Worm (Caenorhabditis elegans) whole organism, midembryonic: Measurements from ENCODE around the gene srx-120.

Source experiments
- T22C8.4 ChIP-seq: fragments of 200-800 bp; sonication (Bioruptor generic); IDR thresholded peaks from 2 replicates; pipeline ENCODE4 v1.3.6; 2022; ENCODE audit warnings: missing genetic modification characterization, missing compliant biosample characterization
- cog-1 ChIP-seq: sonication (generic microtip); optimal IDR thresholded peaks from 2 replicates; lab custom pipeline; 2016; ENCODE audit warnings: missing genetic modification characterization, missing compliant biosample characterization
- flt-1 ChIP-seq: fragments of 200-800 bp; sonication (Bioruptor generic); IDR thresholded peaks from 2 replicates; pipeline ENCODE4 v1.3.6; 2022; ENCODE audit warnings: missing genetic modification characterization, missing compliant biosample characterization
- klf-2 ChIP-seq: fragments of 200-800 bp; sonication (Bioruptor generic); conservative IDR thresholded peaks from 2 replicates; pipeline ENCODE4 v1.3.6; 2022; ENCODE audit warnings: missing genetic modification reagents, missing genetic modification characterization, missing compliant biosample characterization
- med-1 ChIP-seq: sonication (generic microtip); optimal IDR thresholded peaks from 2 replicates; lab custom pipeline; 2017; ENCODE audit warnings: missing genetic modification characterization, mild to moderate bottlenecking, missing compliant biosample characterization, antibody characterized with exemption, missing genetic modification reagents; ENCODE audit not compliant: insufficient read depth
- ref-1 ChIP-seq: fragments of 200-800 bp; sonication (Bioruptor generic); conservative IDR thresholded peaks from 2 replicates; pipeline ENCODE4 v1.3.6; 2022; ENCODE audit warnings: missing genetic modification reagents, missing genetic modification characterization, missing compliant biosample characterization
- tab-1 ChIP-seq: fragments of 200-800 bp; sonication (Bioruptor generic); IDR thresholded peaks from 2 replicates; pipeline ENCODE4 v1.3.6; 2022; ENCODE audit warnings: missing genetic modification characterization, missing compliant biosample characterization
- ztf-23 ChIP-seq: fragments of 200-800 bp; sonication (Bioruptor generic); IDR thresholded peaks from 2 replicates; pipeline ENCODE4 v1.3.6; 2022; ENCODE audit warnings: missing genetic modification reagents, missing genetic modification characterization, missing compliant biosample characterization
- ztf-29 ChIP-seq: fragments of 200-800 bp; sonication (Bioruptor generic); IDR thresholded peaks from 2 replicates; pipeline ENCODE4 v1.3.6; 2022; ENCODE audit warnings: missing genetic modification reagents, missing genetic modification characterization, missing compliant biosample characterization

srx-120 gene

DNA sequence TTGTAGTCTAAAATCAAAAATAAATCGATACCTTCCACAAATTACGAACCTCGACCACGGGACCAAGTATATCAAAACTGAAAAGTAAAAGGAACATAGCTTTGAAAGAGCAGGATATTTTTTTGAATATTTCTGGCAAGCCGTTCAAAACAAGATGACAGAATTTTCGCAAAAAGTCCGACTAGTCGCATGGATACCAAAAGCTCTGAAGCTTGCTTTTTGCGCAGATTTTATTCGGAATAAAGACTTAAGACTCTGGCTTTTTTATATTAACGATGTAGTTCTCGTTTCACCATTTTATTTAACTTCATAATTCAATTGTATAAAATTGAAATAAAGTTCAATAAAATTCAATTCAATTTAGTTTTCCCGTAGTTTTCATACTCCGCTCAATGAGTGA lies 42.5 kb downstream of the srx-120 start, which contains the start of gene Y38E10A.2:
Gene Y38E10A.2 (minus strand): TSS at position 101 of the 400 bp plus-strand sequence.
- TF ChIP-seq tab-1 (GFP tag; lab: Robert Waterston, UW) (no peak), med-1 (GFP tag; lab: Kevin White, UChicago) (no peak), ref-1 (no peak), cog-1 (tag; lab: Kevin White, UChicago) (no peak), klf-2 (GFP tag; lab: Robert Waterston, UW) (no peak), flt-1 (GFP tag; lab: Robert Waterston, UW) (no peak), ztf-29 (GFP tag; lab: Robert Waterston, UW) (no peak), T22C8.4 (GFP tag; lab: Robert Waterston, UW) (no peak), ztf-23 (GFP tag; lab: Robert Waterston, UW) (no peak)

DNA sequence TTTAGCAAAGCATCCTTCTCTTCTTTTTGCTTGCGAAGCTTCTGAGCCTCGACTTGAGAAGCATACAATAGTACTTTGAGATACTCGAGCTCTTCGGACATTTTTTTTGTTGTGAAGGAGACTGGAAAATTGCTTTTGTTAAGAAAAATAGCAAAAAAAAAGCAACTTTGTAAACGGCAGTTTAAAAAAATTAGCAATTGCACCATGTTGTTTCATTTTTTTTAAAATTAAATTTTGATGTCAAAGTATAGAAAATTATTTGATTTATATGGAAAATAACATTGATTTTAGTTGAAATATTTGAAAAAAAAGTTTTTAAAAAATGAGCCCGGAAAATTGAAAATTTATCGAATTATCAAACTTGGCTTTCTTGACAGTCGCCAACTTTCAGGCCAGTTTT lies 43.6 kb downstream of the srx-120 start, which contains the start of gene Y38E10A.3:
Gene Y38E10A.3 (minus strand): TSS at position 101 of the 400 bp plus-strand sequence.
- no peak for TF ChIP-seq ref-1
- no peak for TF ChIP-seq cog-1 (tag; lab: Kevin White, UChicago)
- TF ChIP-seq T22C8.4 (GFP tag; lab: Robert Waterston, UW) = no peak
- no peak for TF ChIP-seq ztf-23 (GFP tag; lab: Robert Waterston, UW)

DNA sequence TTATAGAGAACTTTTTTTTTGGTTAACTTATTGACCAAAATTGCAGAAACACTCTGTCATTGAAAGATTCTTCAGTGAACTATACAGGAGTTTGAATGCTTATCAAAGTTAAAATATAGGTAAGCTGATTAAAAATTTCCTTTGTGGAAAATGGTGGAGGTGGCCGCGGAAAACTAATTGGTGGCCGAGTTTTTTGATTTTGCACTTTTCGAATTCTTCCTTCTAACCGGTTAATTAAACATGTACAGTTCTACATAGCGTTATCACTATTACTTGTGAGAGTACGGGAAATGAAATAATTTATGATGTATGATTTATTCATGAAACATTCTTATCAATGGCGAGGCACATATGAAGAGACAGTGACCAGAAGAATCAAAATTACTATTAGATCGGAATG lies 46.7 kb downstream of the srx-120 start, which contains the start of gene clec-8:
Gene clec-8 (minus strand): TSS at position 308 of the 400 bp plus-strand sequence.
- TF ChIP-seq med-1 (GFP tag; lab: Kevin White, UChicago) (no peak), cog-1 (tag; lab: Kevin White, UChicago) (no peak)

DNA sequence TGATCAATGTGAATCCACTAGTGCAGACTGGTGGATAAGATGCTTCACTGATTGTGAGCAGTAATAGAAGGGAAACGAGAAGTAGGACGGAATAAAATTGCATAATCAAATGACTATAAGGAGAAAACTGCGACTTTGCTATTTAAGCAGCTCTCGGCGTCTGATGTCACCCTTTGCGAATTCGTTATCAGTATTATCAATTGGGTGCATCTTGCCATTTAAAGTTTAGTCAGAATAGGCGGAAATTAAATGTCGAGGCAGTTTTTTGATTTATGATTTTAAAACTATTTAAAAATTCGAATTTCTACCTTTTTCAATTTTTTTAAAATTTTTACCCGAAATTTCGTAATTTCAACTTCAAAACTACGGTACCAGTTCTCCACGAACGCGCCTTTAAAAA lies 49.9 kb downstream of the srx-120 start, which contains the start of gene clec-4:
Gene clec-4 (minus strand): TSS at position 162 of the 400 bp plus-strand sequence.
- TF ChIP-seq tab-1 (GFP tag; lab: Robert Waterston, UW) (no peak), flt-1 (GFP tag; lab: Robert Waterston, UW) (no peak), med-1 (GFP tag; lab: Kevin White, UChicago) (no peak), T22C8.4 (GFP tag; lab: Robert Waterston, UW) (no peak)
